Worm (Caenorhabditis elegans) whole organism, mixed stage, embryonic: ENCODE data around the gene ztf-18.

Experiments
- M03D4.4 ChIP-seq: sonication (generic microtip); optimal IDR thresholded peaks from 2 replicates; lab custom pipeline; 2017; ENCODE audit warnings: mild to moderate bottlenecking, missing genetic modification characterization, missing compliant biosample characterization
- elt-3 ChIP-seq: fragments of 150-350 bp; optimal IDR thresholded peaks from 2 replicates; lab custom pipeline; 2014; ENCODE audit warnings: missing biosample characterization, missing genetic modification characterization
- mep-1 ChIP-seq: fragments of 150-350 bp; optimal IDR thresholded peaks from 2 replicates; lab custom pipeline; 2017; ENCODE audit warnings: missing biosample characterization, missing genetic modification reagents, missing genetic modification characterization, inconsistent platforms
- sptf-1 ChIP-seq: sonication (generic microtip); optimal IDR thresholded peaks from 2 replicates; lab custom pipeline; 2017; ENCODE audit warnings: mild to moderate bottlenecking, missing genetic modification characterization, moderate library complexity, missing compliant biosample characterization
- unc-39 ChIP-seq: fragments of 150-350 bp; optimal IDR thresholded peaks from 2 replicates; lab custom pipeline; 2014; ENCODE audit warnings: missing biosample characterization, missing genetic modification characterization
- unc-62 ChIP-seq: fragments of 150-350 bp; optimal IDR thresholded peaks from 2 replicates; lab custom pipeline; 2014; ENCODE audit warnings: missing biosample characterization, missing genetic modification reagents, missing genetic modification characterization

DNA sequence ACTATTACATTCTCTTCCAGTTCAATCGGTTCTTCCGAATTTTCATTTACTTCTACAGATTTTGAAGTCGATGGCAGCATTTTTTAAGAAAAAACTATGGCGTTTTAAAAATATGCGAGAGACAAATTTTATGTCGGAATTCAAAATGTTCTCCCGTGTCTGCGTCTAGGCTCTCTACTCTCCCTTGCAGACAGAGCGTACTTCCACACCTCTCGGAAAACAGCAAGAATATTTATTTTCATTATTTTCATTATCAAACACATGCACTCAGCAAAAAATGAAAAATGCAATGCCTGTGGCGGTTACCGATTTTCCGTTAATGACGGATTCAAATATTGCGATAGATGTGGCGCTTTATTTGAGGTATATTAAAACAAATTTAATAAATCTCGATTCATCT lies at the start of gene ztf-18, which contains the start of gene F23H11.2:
- TF ChIP-seq unc-39 (tag; lab: Kevin White, UChicago), result no peak
- no peak for TF ChIP-seq mep-1 (tag; lab: Kevin White, UChicago)
- TF ChIP-seq sptf-1, result no peak
- no peak for TF ChIP-seq elt-3 (tag; lab: Kevin White, UChicago)
- TF ChIP-seq unc-62 (GFP tag; lab: Kevin White, UChicago), result no peak
- TF ChIP-seq M03D4.4 (tag; lab: Kevin White, UChicago), result no peak
